Worm (Caenorhabditis elegans): Measurements from ENCODE around the gene tbx-38.

ce11 chrIII:11829585-11830195 lies 43.8 kb upstream of the tbx-38 start:
- TF ChIP-seq lsy-2 (tag; optimal IDR thresholded peaks at IDR 0.05), result no peak
- no peak for TF ChIP-seq peb-1 (tag; optimal IDR thresholded peaks at IDR 0.05)
- TF ChIP-seq blmp-1 (tag; optimal IDR thresholded peaks at IDR 0.05; ENCODE audit: insufficient read depth), result no peak
- TF ChIP-seq nhr-23 (tag; optimal IDR thresholded peaks at IDR 0.05), result no peak
- no peak for TF ChIP-seq ceh-16 (tag; optimal IDR thresholded peaks at IDR 0.05)
- TF ChIP-seq nhr-6 (tag; optimal IDR thresholded peaks at IDR 0.05), result no peak
- no peak for TF ChIP-seq fos-1 (tag; optimal IDR thresholded peaks at IDR 0.05)
- no peak for TF ChIP-seq ZK546.5 (tag; optimal IDR thresholded peaks at IDR 0.05)
- TF ChIP-seq ztf-4 (tag; optimal IDR thresholded peaks at IDR 0.05), result no peak
- TF ChIP-seq F13H6.1 (tag; optimal IDR thresholded peaks at IDR 0.05), result no peak
- no peak for TF ChIP-seq mab-5 (tag; optimal IDR thresholded peaks at IDR 0.05)
- no peak for TF ChIP-seq ama-1 (optimal IDR thresholded peaks at IDR 0.05)
- TF ChIP-seq Y55F3AM.14 (GFP tag; optimal IDR thresholded peaks at IDR 0.05), result no peak
- no peak for TF ChIP-seq aly-2 (tag; optimal IDR thresholded peaks at IDR 0.05)
